Worm (Caenorhabditis elegans): ENCODE measurements around the gene ZK512.11.

DNA sequence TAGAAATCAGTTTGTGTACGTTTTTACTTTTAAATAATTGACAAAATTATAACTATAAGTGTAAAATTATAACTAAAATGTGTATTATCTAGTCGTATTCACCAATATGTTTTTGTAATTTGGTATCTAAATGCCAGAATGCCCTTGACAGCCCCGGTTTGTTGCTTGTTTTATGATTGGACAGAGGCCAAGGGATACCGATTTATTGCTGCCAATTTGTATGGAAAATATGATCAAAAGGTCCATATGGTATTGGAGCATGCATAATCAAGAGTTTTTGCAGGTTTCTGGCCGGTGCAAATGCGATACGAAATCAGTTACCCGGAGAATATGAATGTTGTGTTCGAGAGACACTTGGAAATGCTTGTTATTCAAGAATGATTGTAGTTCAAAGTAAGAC, 28.3 kb upstream of the ZK512.11 start:
- TF ChIP-seq dao-5 (tag; optimal IDR thresholded peaks at IDR 0.05) (no peak), W03F9.2 (tag; optimal IDR thresholded peaks at IDR 0.05) (no peak), him-1 (tag; optimal IDR thresholded peaks at IDR 0.05) (no peak)

Data from whole organism, L4/young adult.